Worm (Caenorhabditis elegans): Measurements from ENCODE around the gene F59B1.8.
"Not testable (repeated sequence)": the region's sequence is repeated elsewhere in the genome, so short reads cannot be mapped to it uniquely, and the experiment has no call there.

F59B1.8 gene

DNA sequence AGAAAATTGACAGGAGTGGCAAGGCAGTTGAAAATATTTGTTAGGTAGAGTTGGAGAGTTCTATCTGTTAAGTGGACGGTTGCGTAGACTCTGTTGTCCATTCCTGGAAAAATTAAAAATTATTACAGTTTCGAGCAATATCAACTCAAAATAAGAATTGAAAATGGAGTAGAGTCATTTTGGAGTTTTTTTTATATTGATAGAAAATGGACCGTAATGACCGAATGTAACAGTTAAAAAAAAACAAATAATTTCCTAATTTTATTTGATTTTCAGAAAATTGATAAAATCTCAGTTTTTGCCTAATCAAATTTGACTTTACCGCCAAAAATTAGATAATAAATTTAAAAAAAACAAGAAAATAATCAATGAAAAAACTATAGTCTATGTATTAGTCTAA, 17.1 kb downstream of the F59B1.8 start, which contains the start of gene F59B1.4:
Gene F59B1.4, minus strand, starts transcription at position 101 of the 400 bp plus-strand sequence.
- TF ChIP-seq nhr-67 (tag; optimal IDR thresholded peaks at IDR 0.05) (no peak), nhr-43 (tag; optimal IDR thresholded peaks at IDR 0.05; ENCODE audit: poor library complexity, severe bottlenecking) (no peak), skn-1 (tag; optimal IDR thresholded peaks at IDR 0.05) (no peak), nhr-76 (tag; optimal IDR thresholded peaks at IDR 0.05) (no peak), ztf-11 (tag; optimal IDR thresholded peaks at IDR 0.05) (no peak), nfya-1 (tag; optimal IDR thresholded peaks at IDR 0.05; ENCODE audit: insufficient read depth) (no peak), ama-1 (optimal IDR thresholded peaks at IDR 0.05) (no peak), tbx-2 (tag; optimal IDR thresholded peaks at IDR 0.05) (no peak), unc-62 (GFP tag; optimal IDR thresholded peaks at IDR 0.05) (no peak), snpc-4 (tag; optimal IDR thresholded peaks at IDR 0.05) (no peak), elt-1 (tag; optimal IDR thresholded peaks at IDR 0.05) (no peak), fos-1 (tag; optimal IDR thresholded peaks at IDR 0.05) (no peak), nhr-28 (tag; optimal IDR thresholded peaks at IDR 0.05) (no peak), nhr-77 (tag; optimal IDR thresholded peaks at IDR 0.05) (no peak), lsy-12 (tag; optimal IDR thresholded peaks at IDR 0.05) (no peak), nhr-11 (tag; optimal IDR thresholded peaks at IDR 0.05) (no peak)

DNA sequence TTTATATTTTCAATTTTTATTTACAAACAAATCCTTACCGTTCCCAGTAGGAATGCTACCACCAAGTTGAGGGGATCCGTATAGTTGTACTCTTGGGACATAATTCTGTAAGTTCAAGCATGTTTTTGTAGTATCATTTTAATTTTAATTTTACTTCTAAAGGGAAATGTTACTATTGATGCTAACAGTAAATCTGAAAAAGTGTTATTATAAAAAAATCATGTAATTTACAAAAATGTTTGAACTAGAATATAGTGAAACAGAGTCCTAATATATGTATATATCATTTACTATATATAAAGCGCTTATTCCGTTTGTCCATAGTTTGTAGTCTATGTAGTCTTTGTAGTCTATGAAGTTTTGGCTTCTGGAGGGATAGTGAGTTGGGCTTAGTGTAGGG, 23.4 kb downstream of the F59B1.8 start, which contains the start of gene srx-93:
Gene srx-93, minus strand, starts transcription at position 101 of the 400 bp plus-strand sequence.
- TF ChIP-seq ama-1 (optimal IDR thresholded peaks at IDR 0.05); skn-1 (tag; optimal IDR thresholded peaks at IDR 0.05); ceh-16 (tag; optimal IDR thresholded peaks at IDR 0.05): not testable (repeated sequence)

DNA sequence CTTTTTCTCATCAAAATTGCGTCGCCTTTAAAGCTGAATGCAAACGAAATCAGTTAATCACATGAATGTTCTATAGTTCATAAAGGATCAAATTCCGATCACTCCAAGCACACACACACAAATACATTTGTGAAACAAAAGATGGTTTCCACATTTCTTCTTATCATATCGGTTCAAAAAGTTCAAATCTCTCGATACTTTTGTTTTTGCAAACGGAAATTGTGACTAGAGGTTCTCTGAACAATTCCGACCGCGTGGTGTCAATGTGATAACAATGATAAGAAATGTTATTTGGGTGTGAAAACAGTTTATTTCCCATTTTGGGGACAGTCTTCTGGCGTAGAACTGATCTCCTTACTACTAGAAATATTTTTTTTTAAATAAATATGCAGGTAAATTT, 27.2 kb downstream of the F59B1.8 start:
- TF ChIP-seq nhr-23 (tag; optimal IDR thresholded peaks at IDR 0.05) (no peak), fos-1 (tag; optimal IDR thresholded peaks at IDR 0.05) (no peak), lin-15B (tag; optimal IDR thresholded peaks at IDR 0.05) (no peak), ceh-16 (tag; optimal IDR thresholded peaks at IDR 0.05) (no peak), nfya-1 (tag; optimal IDR thresholded peaks at IDR 0.05; ENCODE audit: insufficient read depth) (no peak), egl-27 (tag; optimal IDR thresholded peaks at IDR 0.05) (no peak), nhr-76 (tag; optimal IDR thresholded peaks at IDR 0.05) (no peak), nhr-25 (tag; optimal IDR thresholded peaks at IDR 0.05) (no peak), nhr-28 (tag; optimal IDR thresholded peaks at IDR 0.05) (no peak), ceh-82 (tag; optimal IDR thresholded peaks at IDR 0.05) (no peak), ceh-9 (tag; optimal IDR thresholded peaks at IDR 0.05) (no peak)

DNA sequence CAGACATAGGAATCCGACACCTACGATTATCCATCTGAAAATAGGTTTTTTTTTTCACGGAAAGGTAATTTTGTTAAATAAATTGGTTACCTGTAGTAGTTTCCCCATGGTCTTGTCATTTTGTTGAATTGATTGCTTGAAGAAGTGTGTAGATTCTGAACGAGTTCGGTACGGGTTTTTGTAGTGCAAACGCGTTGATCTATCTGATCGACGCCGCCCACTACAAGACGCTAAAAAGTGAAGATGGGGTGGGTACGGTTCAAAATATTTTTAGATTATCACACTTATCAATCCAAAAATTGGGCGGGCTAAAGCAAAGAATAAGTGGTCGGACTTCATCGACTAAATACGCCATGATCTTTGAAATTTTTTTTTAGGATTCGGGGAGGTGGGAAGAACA, 29.6 kb downstream of the F59B1.8 start, which contains the start of gene T22F3.11:
Gene T22F3.11, minus strand, starts transcription at position 157 of the 400 bp plus-strand sequence.
- TF ChIP-seq egl-27 (tag; optimal IDR thresholded peaks at IDR 0.05) (no peak), nhr-43 (tag; optimal IDR thresholded peaks at IDR 0.05; ENCODE audit: poor library complexity, severe bottlenecking) (no peak), lin-15B (tag; optimal IDR thresholded peaks at IDR 0.05) (no peak), zag-1 (tag; optimal IDR thresholded peaks at IDR 0.05) (no peak), nhr-77 (tag; optimal IDR thresholded peaks at IDR 0.05) (no peak), ceh-28 (tag; optimal IDR thresholded peaks at IDR 0.05) (no peak), nhr-11 (tag; optimal IDR thresholded peaks at IDR 0.05) (no peak), hmg-11 (tag; optimal IDR thresholded peaks at IDR 0.05) (no peak), lsy-12 (tag; optimal IDR thresholded peaks at IDR 0.05) (no peak), egl-5 (tag; optimal IDR thresholded peaks at IDR 0.05) (no peak), fkh-10 (GFP tag; optimal IDR thresholded peaks at IDR 0.05) (no peak), snpc-4 (tag; optimal IDR thresholded peaks at IDR 0.05) (no peak)

DNA sequence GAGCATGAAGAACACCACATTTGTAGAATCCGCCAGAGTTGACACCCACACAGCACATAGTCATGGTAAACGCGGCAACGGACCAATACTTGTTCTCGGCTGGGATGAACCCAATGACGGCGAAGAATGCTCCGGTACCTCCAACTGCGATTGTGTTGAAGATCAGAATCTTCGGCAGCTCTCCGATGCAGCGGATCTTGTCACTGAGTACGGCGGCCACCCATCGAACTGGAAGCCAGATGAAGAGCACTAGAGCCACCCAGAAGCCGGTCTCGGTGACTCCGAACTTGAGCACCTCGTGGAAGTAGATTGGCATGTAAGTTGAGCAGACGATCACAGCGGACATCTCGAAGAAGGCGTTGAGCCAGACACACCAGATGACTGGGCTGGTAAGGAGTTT, 31.0 kb downstream of the F59B1.8 start:
- TF ChIP-seq lin-39 (tag; optimal IDR thresholded peaks at IDR 0.05), result no peak
- TF ChIP-seq nhr-237 (tag; optimal IDR thresholded peaks at IDR 0.05), result no peak
- no peak for TF ChIP-seq nhr-11 (tag; optimal IDR thresholded peaks at IDR 0.05)
- TF ChIP-seq nhr-76 (tag; optimal IDR thresholded peaks at IDR 0.05), result no peak
- no peak for TF ChIP-seq sea-2 (GFP tag; optimal IDR thresholded peaks at IDR 0.05)
- no peak for TF ChIP-seq pha-4 (tag; optimal IDR thresholded peaks at IDR 0.05)
- TF ChIP-seq ztf-11 (tag; optimal IDR thresholded peaks at IDR 0.05), result no peak
- no peak for TF ChIP-seq eor-1 (tag; optimal IDR thresholded peaks at IDR 0.05)
- no peak for TF ChIP-seq pqm-1 (tag; optimal IDR thresholded peaks at IDR 0.05)
- no peak for TF ChIP-seq unc-39 (tag; optimal IDR thresholded peaks at IDR 0.05)
- no peak for TF ChIP-seq nhr-23 (tag; optimal IDR thresholded peaks at IDR 0.05)
- TF ChIP-seq ceh-28 (tag; optimal IDR thresholded peaks at IDR 0.05), result no peak
- TF ChIP-seq nhr-28 (tag; optimal IDR thresholded peaks at IDR 0.05), result no peak
- no peak for TF ChIP-seq elt-2 (tag; optimal IDR thresholded peaks at IDR 0.05)
- TF ChIP-seq ZK546.5 (tag; optimal IDR thresholded peaks at IDR 0.05), result no peak
